Worm (Caenorhabditis elegans): Measurements from ENCODE around the gene F57H12.6.

F57H12.6 gene

DNA sequence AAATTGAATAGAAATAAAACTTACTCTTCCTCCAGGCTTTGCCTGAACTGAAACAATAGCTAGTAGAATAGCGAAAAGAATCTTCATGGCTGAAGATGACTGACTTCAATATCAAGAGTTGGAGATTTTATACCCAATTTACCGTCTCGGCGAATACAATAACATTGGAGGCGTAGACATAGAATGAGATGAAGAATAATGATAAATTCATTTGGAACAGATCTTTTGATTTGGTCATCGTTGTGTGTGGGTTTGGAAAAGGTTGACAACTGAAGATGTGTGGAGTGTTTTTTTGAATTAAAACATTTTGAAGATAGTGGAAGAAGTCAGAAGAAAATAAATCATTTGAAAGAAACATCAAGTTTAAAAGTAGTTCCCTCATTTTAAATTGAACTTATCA lies at the start of gene F57H12.6:
F57H12.6 (minus strand) TSS at position 101 of the 400 bp plus-strand sequence.
- no peak for TF ChIP-seq nhr-20 (tag; optimal IDR thresholded peaks at IDR 0.05)
- TF ChIP-seq nhr-28 (tag; optimal IDR thresholded peaks at IDR 0.05): no peak
- no peak for TF ChIP-seq tbx-2 (tag; optimal IDR thresholded peaks at IDR 0.05)
- no peak for TF ChIP-seq pax-3 (tag; optimal IDR thresholded peaks at IDR 0.05)
- TF ChIP-seq sup-37 (GFP tag; optimal IDR thresholded peaks at IDR 0.05): no peak
- no peak for TF ChIP-seq elt-2 (tag; optimal IDR thresholded peaks at IDR 0.05)
- no peak for TF ChIP-seq grh-1 (GFP tag; IDR thresholded peaks at IDR 0.05)
- TF ChIP-seq lin-13 (GFP tag; optimal IDR thresholded peaks at IDR 0.05): no peak
- TF ChIP-seq nhr-71 (tag; optimal IDR thresholded peaks at IDR 0.05): no peak
- no peak for TF ChIP-seq snpc-4 (tag; optimal IDR thresholded peaks at IDR 0.05)
- no peak for TF ChIP-seq nhr-47 (tag; optimal IDR thresholded peaks at IDR 0.05)
- TF ChIP-seq C04F5.9 (tag; optimal IDR thresholded peaks at IDR 0.05): no peak
- no peak for TF ChIP-seq C34B4.2 (tag; optimal IDR thresholded peaks at IDR 0.05)
- no peak for TF ChIP-seq nhr-77 (tag; optimal IDR thresholded peaks at IDR 0.05)
- no peak for TF ChIP-seq aly-2 (tag; optimal IDR thresholded peaks at IDR 0.05)
- no peak for TF ChIP-seq ceh-90 (tag; optimal IDR thresholded peaks at IDR 0.05)
- TF ChIP-seq zip-4 (GFP tag; optimal IDR thresholded peaks at IDR 0.05): no peak
- no peak for TF ChIP-seq vab-15 (tag; optimal IDR thresholded peaks at IDR 0.05)
- TF ChIP-seq sptf-1 (tag; optimal IDR thresholded peaks at IDR 0.05): no peak
- TF ChIP-seq blmp-1 (tag; optimal IDR thresholded peaks at IDR 0.05): no peak

ce11 chrIV:8023861-8024260 lies 47.8 kb upstream of the F57H12.6 start:
- TF ChIP-seq elt-2 (tag; optimal IDR thresholded peaks at IDR 0.05) (peak; percentile 14), nhr-85 (tag) (peak; percentile 13), snpc-4 (tag; optimal IDR thresholded peaks at IDR 0.05) (no peak), blmp-1 (tag; optimal IDR thresholded peaks at IDR 0.05) (no peak), nhr-11 (tag; optimal IDR thresholded peaks at IDR 0.05) (no peak), C04F5.9 (tag; optimal IDR thresholded peaks at IDR 0.05) (no peak)

DNA sequence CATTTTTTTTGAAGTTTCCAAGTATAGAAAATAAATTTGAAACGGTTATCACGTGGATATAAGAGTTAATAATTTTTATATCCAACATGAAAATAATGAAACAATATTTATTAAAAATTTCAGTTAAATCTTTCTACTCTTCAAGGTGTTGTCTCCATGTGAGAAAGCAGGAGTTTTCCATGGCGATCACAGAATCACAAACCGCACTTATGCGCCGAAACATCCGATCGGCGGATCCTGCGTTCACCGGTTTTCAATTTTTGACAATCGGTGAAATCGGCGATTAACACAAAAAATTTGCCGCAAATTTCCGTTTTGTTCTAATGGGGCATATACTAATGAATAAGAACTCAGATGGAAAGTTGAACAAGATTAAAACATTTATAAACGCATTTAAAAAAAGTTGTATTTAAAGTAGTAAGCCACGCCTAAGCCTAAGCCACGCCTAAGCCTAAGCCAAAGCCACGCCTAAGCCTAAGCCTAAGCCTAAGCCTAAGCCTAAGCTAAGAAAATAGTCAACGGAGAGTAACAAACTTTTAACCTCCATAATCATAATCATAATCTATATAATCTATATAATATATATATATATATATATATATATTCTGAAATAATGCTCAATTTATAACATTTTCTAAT lies 46.0 kb upstream of the F57H12.6 start, which contains the start of gene C26B2.2:
C26B2.2 (minus strand) TSS at position 88 of the 639 bp plus-strand sequence.
- peak; percentile 15; the same call in 1 of the 2 replicates for TF ChIP-seq ceh-88 (GFP tag; IDR thresholded peaks at IDR 0.05)
- no peak for TF ChIP-seq fkh-8 (tag; optimal IDR thresholded peaks at IDR 0.05)
- no peak for TF ChIP-seq ceh-82 (tag; optimal IDR thresholded peaks at IDR 0.05)

- no peak for TF ChIP-seq nhr-11 (tag; optimal IDR thresholded peaks at IDR 0.05)
- peak in 1 of 2 experiments; percentile 27 for TF ChIP-seq lin-35 (GFP tag; optimal IDR thresholded peaks at IDR 0.05)
- TF ChIP-seq nhr-12 (tag; optimal IDR thresholded peaks at IDR 0.05): no peak
- TF ChIP-seq lin-13 (GFP tag; optimal IDR thresholded peaks at IDR 0.05): no peak
- TF ChIP-seq hlh-17 (GFP tag; optimal IDR thresholded peaks at IDR 0.05; ENCODE audit: borderline replicate concordance): no peak
- no peak for TF ChIP-seq ama-1 (optimal IDR thresholded peaks at IDR 0.05)
- TF ChIP-seq efl-3 (GFP tag; optimal IDR thresholded peaks at IDR 0.05): no peak
- no peak for TF ChIP-seq alr-1 (tag; optimal IDR thresholded peaks at IDR 0.05; ENCODE audit: borderline replicate concordance)
- no peak for TF ChIP-seq nhr-77 (tag; optimal IDR thresholded peaks at IDR 0.05)
- TF ChIP-seq elt-2 (tag; optimal IDR thresholded peaks at IDR 0.05): no peak
- peak; percentile 52 for TF ChIP-seq lin-14 (GFP tag; optimal IDR thresholded peaks at IDR 0.05)
- TF ChIP-seq nhr-71 (tag; optimal IDR thresholded peaks at IDR 0.05): peak; percentile 33
- peak in 1 of 2 experiments; percentile 55 for TF ChIP-seq lsy-2 (tag; optimal IDR thresholded peaks at IDR 0.05)
- peak; percentile 24 for TF ChIP-seq irx-1 (tag; optimal IDR thresholded peaks at IDR 0.05)
- no peak for TF ChIP-seq unc-86 (tag; optimal IDR thresholded peaks at IDR 0.05)
- TF ChIP-seq swsn-7 (tag; optimal IDR thresholded peaks at IDR 0.05): peak; percentile 14
- peak; percentile 29 for TF ChIP-seq skn-1 (tag; optimal IDR thresholded peaks at IDR 0.05)
- TF ChIP-seq ceh-90 (tag; optimal IDR thresholded peaks at IDR 0.05): peak; percentile 69
- TF ChIP-seq ceh-63 (GFP tag; optimal IDR thresholded peaks at IDR 0.05): no peak
- no peak for TF ChIP-seq ztf-4 (tag; optimal IDR thresholded peaks at IDR 0.05)
- TF ChIP-seq snu-23 (GFP tag; optimal IDR thresholded peaks at IDR 0.05): peak; percentile 20
- TF ChIP-seq ztf-11 (tag; optimal IDR thresholded peaks at IDR 0.05): no peak
- peak; percentile 71 for TF ChIP-seq lir-3 (tag; optimal IDR thresholded peaks at IDR 0.05; ENCODE audit: poor library complexity)
- TF ChIP-seq nhr-85 (tag): no peak
- TF ChIP-seq pqm-1 (tag; optimal IDR thresholded peaks at IDR 0.05): no peak
- peak; percentile 21 for TF ChIP-seq nhr-90 (tag; optimal IDR thresholded peaks at IDR 0.05; ENCODE audit: poor library complexity)
Observed at ce11 chrIV:8019772-8020496, 43.8 kb upstream of the F57H12.6 start, which contains the start of gene dnc-4. TSS of gene dnc-4 (minus strand) at chrIV:8019808.

All from whole organism, L1 larva.